Worm (Caenorhabditis elegans) whole organism, L4 larva: ENCODE data around the gene bre-3.

Experiments used
- aly-2 ChIP-seq: sonication (generic microtip); optimal IDR thresholded peaks from 2 replicates; lab custom pipeline; 2018; ENCODE audit warnings: missing biosample characterization, missing genetic modification characterization
- arid-1 ChIP-seq: fragments of 200-800 bp; sonication (Bioruptor generic); conservative IDR thresholded peaks from 2 replicates; pipeline ENCODE4 v1.3.6; 2022; ENCODE audit warnings: missing genetic modification reagents, missing genetic modification characterization, missing compliant biosample characterization
- ces-1 ChIP-seq: fragments of 150-350 bp; sonication (generic microtip); optimal IDR thresholded peaks from 4 replicates; lab custom pipeline; 2014; ENCODE audit warnings: missing biosample characterization, missing genetic modification reagents, missing genetic modification characterization
- dve-1 ChIP-seq: sonication (generic microtip); optimal IDR thresholded peaks from 2 replicates; lab custom pipeline; 2017; ENCODE audit warnings: antibody characterized with exemption, mild to moderate bottlenecking, missing genetic modification characterization, missing compliant biosample characterization; ENCODE audit not compliant: insufficient read depth
- lim-7 ChIP-seq: fragments of 200-800 bp; sonication (Bioruptor generic); IDR thresholded peaks from 2 replicates; pipeline ENCODE4 v1.3.6; 2022; ENCODE audit warnings: missing genetic modification characterization, missing compliant biosample characterization
- lsy-2 ChIP-seq, 2 experiments: fragments of 150-350 bp in 1 of 2; sonication (generic microtip) in 1 of 2; optimal IDR thresholded peaks; 2 replicates each; lab custom pipeline; 2014 to 2017; ENCODE audit warnings: missing biosample characterization in 2 of 2, missing genetic modification characterization in 2 of 2
- madf-9 ChIP-seq: fragments of 200-800 bp; sonication (Bioruptor generic); conservative IDR thresholded peaks from 2 replicates; pipeline ENCODE4 v1.3.6; 2022; ENCODE audit warnings: missing genetic modification reagents, missing genetic modification characterization, missing compliant biosample characterization
- nhr-48 ChIP-seq: sonication (generic microtip); optimal IDR thresholded peaks from 2 replicates; lab custom pipeline; 2016; ENCODE audit warnings: mild to moderate bottlenecking, missing genetic modification characterization, missing compliant biosample characterization
- pha-4 ChIP-seq, 2 experiments: fragments of 150-350 bp in 1 of 2; fragments of 200-800 bp in 1 of 2; sonication (Bioruptor generic) in 1 of 2; IDR thresholded peaks in 1 of 2; optimal IDR thresholded peaks in 1 of 2; 2 replicates each; pipeline versions ENCODE4 v1.3.6 to Lab custom; 2014 to 2022; ENCODE audit warnings: missing genetic modification characterization in 2 of 2, missing genetic modification reagents in 2 of 2, missing biosample characterization in 1 of 2, missing compliant biosample characterization in 1 of 2
- snpc-4 ChIP-seq: fragments of 150-350 bp; optimal IDR thresholded peaks from 2 replicates; lab custom pipeline; 2014; ENCODE audit warnings: missing biosample characterization, missing genetic modification characterization
- vab-7 ChIP-seq: fragments of 200-800 bp; sonication (Bioruptor generic); IDR thresholded peaks from 2 replicates; pipeline ENCODE4 v1.3.6; 2022; ENCODE audit warnings: missing genetic modification reagents, missing genetic modification characterization, missing compliant biosample characterization

DNA sequence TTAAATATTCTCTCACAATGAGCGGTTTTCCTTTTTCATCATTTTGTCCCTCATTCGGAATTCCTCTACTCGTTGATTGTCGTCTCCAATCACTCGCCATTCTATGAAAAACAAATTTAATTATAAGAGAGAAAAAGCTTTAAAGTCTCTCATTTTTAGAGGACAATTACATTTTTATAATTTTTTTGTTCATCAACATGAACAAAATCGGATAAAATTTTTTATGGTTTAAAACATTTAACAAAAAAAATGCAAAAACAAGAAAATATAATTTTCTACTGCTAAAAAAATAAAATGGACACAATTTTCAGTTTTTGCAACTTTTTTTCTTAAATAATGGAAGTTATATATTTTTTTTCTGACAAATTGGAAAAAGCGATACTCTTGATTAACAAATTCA is 30.9 kb upstream of the bre-3 start, which contains the start of gene F55H2.7:
- TF ChIP-seq madf-9 (GFP tag; lab: Robert Waterston, UW), result no peak
- no peak for TF ChIP-seq pha-4 (GFP tag; IDR thresholded peaks at IDR 0.05; lab: Robert Waterston, UW)
- no peak for TF ChIP-seq pha-4 (tag; optimal IDR thresholded peaks at IDR 0.05; lab: Kevin White, UChicago)
- no peak for TF ChIP-seq nhr-48 (tag; lab: Kevin White, UChicago)
- no peak for TF ChIP-seq lim-7 (GFP tag; lab: Robert Waterston, UW)
- no peak for TF ChIP-seq snpc-4 (tag; lab: Kevin White, UChicago)
- TF ChIP-seq arid-1 (GFP tag; lab: Robert Waterston, UW), result no peak
- no peak for TF ChIP-seq aly-2 (tag; lab: Kevin White, UChicago)
- TF ChIP-seq vab-7 (GFP tag; lab: Robert Waterston, UW), result no peak
- TF ChIP-seq dve-1 (tag; lab: Kevin White, UChicago), result no peak
- no peak for TF ChIP-seq ces-1 (GFP tag; lab: Kevin White, UChicago)
- no peak for TF ChIP-seq lsy-2 (tag; optimal IDR thresholded peaks at IDR 0.05; lab: Kevin White, UChicago)
